Worm (Caenorhabditis elegans): ENCODE data around the gene ceh-51.
A peak's percentile ranks its signal among the peaks of the same experiment; 100 is the strongest.

Gene ceh-51

ce11 chrV:18913120-18913519 is 39.2 kb downstream of the ceh-51 start:
- no peak for TF ChIP-seq T23F11.4 (GFP tag; optimal IDR thresholded peaks at IDR 0.05)
- TF ChIP-seq pha-2 (tag; optimal IDR thresholded peaks at IDR 0.05), result peak; percentile 30

- TF ChIP-seq odd-2 (tag; optimal IDR thresholded peaks at IDR 0.05) (no peak), ceh-24 (tag; optimal IDR thresholded peaks at IDR 0.05) (no peak), ets-4 (tag; optimal IDR thresholded peaks at IDR 0.05) (no peak), pha-4 (tag; optimal IDR thresholded peaks at IDR 0.05) (no peak), hlh-13 (GFP tag; optimal IDR thresholded peaks at IDR 0.05) (no peak), nhr-232 (tag; optimal IDR thresholded peaks at IDR 0.05) (no peak), pha-2 (tag; optimal IDR thresholded peaks at IDR 0.05) (no peak), madf-2 (tag; optimal IDR thresholded peaks at IDR 0.05) (no peak), ceh-2 (tag; optimal IDR thresholded peaks at IDR 0.05) (no peak), ceh-22 (tag; optimal IDR thresholded peaks at IDR 0.05) (no peak), rnt-1 (tag; optimal IDR thresholded peaks at IDR 0.05) (no peak), elt-4 (tag; optimal IDR thresholded peaks at IDR 0.05) (no peak), ref-2 (tag; optimal IDR thresholded peaks at IDR 0.05) (no peak), ceh-9 (tag; optimal IDR thresholded peaks at IDR 0.05) (no peak), ceh-45 (GFP tag; IDR thresholded peaks at IDR 0.05) (no peak), pag-3 (tag; optimal IDR thresholded peaks at IDR 0.05; ENCODE audit: borderline replicate concordance) (no peak), dve-1 (tag; optimal IDR thresholded peaks at IDR 0.05) (no peak)
Measured at ce11 chrV:18917396-18917795, 43.5 kb downstream of the ceh-51 start.

All from whole organism, late embryonic.